Worm (Caenorhabditis elegans) whole organism, L4/young adult: ENCODE data around the gene ceh-90.

Source experiments
- dao-5 ChIP-seq: sonication (generic microtip); optimal IDR thresholded peaks from 2 replicates; lab custom pipeline; 2016; ENCODE audit warnings: missing genotype, missing genetic modification characterization, moderate library complexity, missing compliant biosample characterization
- him-1 ChIP-seq: sonication (generic microtip); optimal IDR thresholded peaks from 2 replicates; lab custom pipeline; 2016; ENCODE audit warnings: missing genotype, missing genetic modification reagents, missing genetic modification characterization, missing compliant biosample characterization

- TF ChIP-seq him-1: peak; percentile 30
- TF ChIP-seq dao-5: no peak
Observed at ce11 chrX:14146740-14147140, 10.1 kb downstream of the ceh-90 start.
